Worm (Caenorhabditis elegans) whole organism, early embryonic: ENCODE results near the gene rnh-1.1.

Source experiments
- F13C5.2 ChIP-seq: sonication (generic microtip); optimal IDR thresholded peaks from 2 replicates; lab custom pipeline; 2017; ENCODE audit warnings: mild to moderate bottlenecking, missing genetic modification characterization, inconsistent platforms, missing compliant biosample characterization
- ama-1 ChIP-seq: fragments of 150-350 bp; optimal IDR thresholded peaks from 2 replicates; lab custom pipeline; 2014
- ceh-36 ChIP-seq: sonication (generic microtip); optimal IDR thresholded peaks from 2 replicates; lab custom pipeline; 2016; ENCODE audit warnings: missing genetic modification characterization, inconsistent platforms, missing compliant biosample characterization
- ets-7 ChIP-seq: sonication (generic microtip); optimal IDR thresholded peaks from 2 replicates; lab custom pipeline; 2016; ENCODE audit warnings: missing genotype, missing genetic modification characterization, missing compliant biosample characterization
- hmg-4 ChIP-seq: fragments of 200-800 bp; sonication (Bioruptor generic); optimal IDR thresholded peaks from 2 replicates; lab custom pipeline; 2018; ENCODE audit warnings: mild to moderate bottlenecking, missing genetic modification characterization, missing compliant biosample characterization
- pes-1 ChIP-seq: fragments of 200-800 bp; sonication (Bioruptor generic); IDR thresholded peaks from 2 replicates; pipeline ENCODE4 v1.3.6; 2022; ENCODE audit warnings: missing genetic modification reagents, missing genetic modification characterization, missing compliant biosample characterization
- scrt-1 ChIP-seq: fragments of 200-800 bp; sonication (Bioruptor generic); IDR thresholded peaks from 2 replicates; pipeline ENCODE4 v1.3.6; 2022; ENCODE audit warnings: missing genetic modification characterization, missing compliant biosample characterization
- sea-1 ChIP-seq: fragments of 200-800 bp; sonication (Bioruptor generic); conservative IDR thresholded peaks from 2 replicates; pipeline ENCODE4 v1.3.6; 2022; ENCODE audit warnings: missing genetic modification characterization, missing compliant biosample characterization
- tbx-37 ChIP-seq: fragments of 200-800 bp; sonication (Bioruptor generic); conservative IDR thresholded peaks from 2 replicates; pipeline ENCODE4 v1.3.6; 2022; ENCODE audit warnings: missing genetic modification reagents, missing genetic modification characterization, missing compliant biosample characterization

ce11 chrII:7543808-7544207, 18.3 kb downstream of the rnh-1.1 start, which contains the start of gene rol-8:
- TF ChIP-seq ceh-36 (tag; lab: Kevin White, UChicago) (no peak), sea-1 (GFP tag; lab: Robert Waterston, UW) (no peak), scrt-1 (GFP tag; lab: Robert Waterston, UW) (no peak), ama-1 (lab: Kevin White, UChicago) (no peak), ets-7 (tag; lab: Kevin White, UChicago) (no peak), pes-1 (GFP tag; lab: Robert Waterston, UW) (no peak), hmg-4 (GFP tag; lab: Kevin White, UChicago) (no peak), tbx-37 (GFP tag; lab: Robert Waterston, UW) (no peak), F13C5.2 (tag; lab: Kevin White, UChicago) (no peak)
